Worm (Caenorhabditis elegans) whole organism, mixed stage, embryonic: ENCODE data around the gene his-40.

ENCODE experiments used
- M03D4.4 ChIP-seq: sonication (generic microtip); optimal IDR thresholded peaks from 2 replicates; lab custom pipeline; 2017; ENCODE audit warnings: mild to moderate bottlenecking, missing genetic modification characterization, missing compliant biosample characterization
- bed-3 ChIP-seq: fragments of 200-800 bp; sonication (Bioruptor generic); optimal IDR thresholded peaks from 3 replicates; lab custom pipeline; 2018; ENCODE audit warnings: mild to moderate bottlenecking, missing genetic modification characterization, moderate library complexity, missing compliant biosample characterization
- blmp-1 ChIP-seq: fragments of 150-350 bp; optimal IDR thresholded peaks from 2 replicates; lab custom pipeline; 2014; ENCODE audit warnings: missing biosample characterization, missing genetic modification characterization
- ceh-39 ChIP-seq: fragments of 150-350 bp; optimal IDR thresholded peaks from 2 replicates; lab custom pipeline; 2014; ENCODE audit warnings: missing biosample characterization, missing genetic modification characterization
- ceh-43 ChIP-seq: fragments of 200-800 bp; sonication (Bioruptor generic); optimal IDR thresholded peaks from 2 replicates; lab custom pipeline; 2018; ENCODE audit warnings: mild to moderate bottlenecking, missing genetic modification characterization, moderate library complexity, missing compliant biosample characterization
- ceh-83 ChIP-seq: fragments of 200-800 bp; sonication (Bioruptor generic); optimal IDR thresholded peaks from 2 replicates; lab custom pipeline; 2018; ENCODE audit warnings: mild to moderate bottlenecking, missing genetic modification characterization, missing compliant biosample characterization
- ces-1 ChIP-seq: fragments of 150-350 bp; optimal IDR thresholded peaks from 2 replicates; lab custom pipeline; 2014; ENCODE audit warnings: missing biosample characterization, missing genetic modification reagents, missing genetic modification characterization
- cnd-1 ChIP-seq: fragments of 200-800 bp; sonication (Bioruptor generic); optimal IDR thresholded peaks from 2 replicates; lab custom pipeline; 2018; ENCODE audit warnings: mild to moderate bottlenecking, missing genetic modification characterization, missing compliant biosample characterization
- drap-1 ChIP-seq: fragments of 200-800 bp; sonication (Bioruptor generic); optimal IDR thresholded peaks from 3 replicates; lab custom pipeline; 2018; ENCODE audit warnings: mild to moderate bottlenecking, missing genetic modification characterization, missing compliant biosample characterization
- elt-1 ChIP-seq: sonication (generic microtip); optimal IDR thresholded peaks from 2 replicates; lab custom pipeline; 2017; ENCODE audit warnings: missing genetic modification characterization, mild to moderate bottlenecking, missing compliant biosample characterization, antibody characterized with exemption, moderate library complexity, borderline replicate concordance; ENCODE audit not compliant: insufficient read depth
- elt-3 ChIP-seq: fragments of 150-350 bp; optimal IDR thresholded peaks from 2 replicates; lab custom pipeline; 2014; ENCODE audit warnings: missing biosample characterization, missing genetic modification characterization
- flh-1 ChIP-seq: fragments of 200-800 bp; sonication (Bioruptor generic); optimal IDR thresholded peaks from 2 replicates; lab custom pipeline; 2018; ENCODE audit warnings: mild to moderate bottlenecking, missing genetic modification characterization, moderate library complexity, missing compliant biosample characterization
- ham-2 ChIP-seq: fragments of 200-800 bp; sonication (Bioruptor generic); optimal IDR thresholded peaks from 2 replicates; lab custom pipeline; 2018; ENCODE audit warnings: mild to moderate bottlenecking, missing genetic modification characterization, missing compliant biosample characterization
- hlh-1 ChIP-seq: fragments of 150-350 bp; optimal IDR thresholded peaks from 2 replicates; lab custom pipeline; 2014; ENCODE audit warnings: missing biosample characterization, missing genetic modification reagents, missing genetic modification characterization
- lin-13 ChIP-seq: fragments of 150-350 bp; optimal IDR thresholded peaks from 2 replicates; lab custom pipeline; 2014; ENCODE audit warnings: missing biosample characterization, missing genetic modification characterization
- lin-32 ChIP-seq: fragments of 200-800 bp; sonication (Bioruptor generic); optimal IDR thresholded peaks from 2 replicates; lab custom pipeline; 2018; ENCODE audit warnings: mild to moderate bottlenecking, missing genetic modification characterization, missing compliant biosample characterization
- lsy-2 ChIP-seq: fragments of 150-350 bp; optimal IDR thresholded peaks from 2 replicates; lab custom pipeline; 2014; ENCODE audit warnings: missing biosample characterization, missing genetic modification characterization
- mab-5 ChIP-seq: fragments of 150-350 bp; optimal IDR thresholded peaks from 2 replicates; lab custom pipeline; 2014; ENCODE audit warnings: missing biosample characterization, missing genetic modification characterization
- mep-1 ChIP-seq: fragments of 150-350 bp; optimal IDR thresholded peaks from 2 replicates; lab custom pipeline; 2017; ENCODE audit warnings: missing biosample characterization, missing genetic modification reagents, missing genetic modification characterization, inconsistent platforms
- mls-2 ChIP-seq: sonication (generic microtip); optimal IDR thresholded peaks from 2 replicates; lab custom pipeline; 2016; ENCODE audit warnings: mild to moderate bottlenecking, missing genetic modification characterization, moderate library complexity, missing compliant biosample characterization
- nhr-12 ChIP-seq: fragments of 150-350 bp; optimal IDR thresholded peaks from 2 replicates; lab custom pipeline; 2014; ENCODE audit warnings: missing biosample characterization, missing genetic modification characterization
- nhr-2 ChIP-seq: fragments of 150-350 bp; optimal IDR thresholded peaks from 2 replicates; lab custom pipeline; 2014; ENCODE audit warnings: missing biosample characterization, missing genetic modification characterization
- nhr-237 ChIP-seq: fragments of 150-350 bp; optimal IDR thresholded peaks from 2 replicates; lab custom pipeline; 2014; ENCODE audit warnings: missing biosample characterization, missing genetic modification characterization
- nhr-28 ChIP-seq: fragments of 150-350 bp; optimal IDR thresholded peaks from 2 replicates; lab custom pipeline; 2014; ENCODE audit warnings: missing biosample characterization, missing genetic modification characterization
- nhr-76 ChIP-seq: sonication (generic microtip); optimal IDR thresholded peaks from 2 replicates; lab custom pipeline; 2017; ENCODE audit warnings: missing biosample characterization, missing genetic modification characterization
- pha-4 ChIP-seq: fragments of 150-350 bp; optimal IDR thresholded peaks from 2 replicates; lab custom pipeline; 2018; ENCODE audit warnings: missing biosample characterization, missing genetic modification reagents, missing genetic modification characterization
- sem-2 ChIP-seq: fragments of 200-800 bp; sonication (Bioruptor generic); optimal IDR thresholded peaks from 2 replicates; lab custom pipeline; 2018; ENCODE audit warnings: mild to moderate bottlenecking, missing genetic modification characterization, missing compliant biosample characterization
- snpc-4 ChIP-seq: fragments of 150-350 bp; optimal IDR thresholded peaks from 2 replicates; lab custom pipeline; 2014; ENCODE audit warnings: missing biosample characterization, missing genetic modification characterization
- sptf-1 ChIP-seq: sonication (generic microtip); optimal IDR thresholded peaks from 2 replicates; lab custom pipeline; 2017; ENCODE audit warnings: mild to moderate bottlenecking, missing genetic modification characterization, moderate library complexity, missing compliant biosample characterization
- tbx-8 ChIP-seq: fragments of 200-800 bp; sonication (Bioruptor generic); optimal IDR thresholded peaks from 2 replicates; lab custom pipeline; 2018; ENCODE audit warnings: mild to moderate bottlenecking, missing genetic modification characterization, moderate library complexity, missing compliant biosample characterization
- unc-120 ChIP-seq: sonication (generic microtip); optimal IDR thresholded peaks from 2 replicates; lab custom pipeline; 2017; ENCODE audit warnings: missing genetic modification characterization, missing compliant biosample characterization; ENCODE audit not compliant: poor library complexity, severe bottlenecking
- unc-39 ChIP-seq: fragments of 150-350 bp; optimal IDR thresholded peaks from 2 replicates; lab custom pipeline; 2014; ENCODE audit warnings: missing biosample characterization, missing genetic modification characterization
- unc-62 ChIP-seq: fragments of 150-350 bp; optimal IDR thresholded peaks from 2 replicates; lab custom pipeline; 2014; ENCODE audit warnings: missing biosample characterization, missing genetic modification reagents, missing genetic modification characterization
- zip-8 ChIP-seq: fragments of 150-350 bp; optimal IDR thresholded peaks from 2 replicates; lab custom pipeline; 2014; ENCODE audit warnings: missing biosample characterization, missing genetic modification characterization
- ztf-11 ChIP-seq: fragments of 150-350 bp; optimal IDR thresholded peaks from 2 replicates; lab custom pipeline; 2014; ENCODE audit warnings: missing biosample characterization, missing genetic modification characterization

The his-40 gene

ce11 chrX:7309775-7310174, at the start of gene his-40, which contains the start of gene his-38:
Gene his-40 (plus strand): TSS chrX:7310110.
Gene his-38 (minus strand): TSS chrX:7309875.
- TF ChIP-seq nhr-76 (tag; lab: Kevin White, UChicago) (no peak), zip-8 (no peak), mep-1 (no peak), hlh-1 (no peak), ceh-83 (GFP tag; lab: Kevin White, UChicago) (no peak), bed-3 (no peak), ceh-43 (GFP tag; lab: Kevin White, UChicago) (no peak), lin-32 (no peak), drap-1 (GFP tag; lab: Kevin White, UChicago) (no peak), snpc-4 (no peak)

DNA sequence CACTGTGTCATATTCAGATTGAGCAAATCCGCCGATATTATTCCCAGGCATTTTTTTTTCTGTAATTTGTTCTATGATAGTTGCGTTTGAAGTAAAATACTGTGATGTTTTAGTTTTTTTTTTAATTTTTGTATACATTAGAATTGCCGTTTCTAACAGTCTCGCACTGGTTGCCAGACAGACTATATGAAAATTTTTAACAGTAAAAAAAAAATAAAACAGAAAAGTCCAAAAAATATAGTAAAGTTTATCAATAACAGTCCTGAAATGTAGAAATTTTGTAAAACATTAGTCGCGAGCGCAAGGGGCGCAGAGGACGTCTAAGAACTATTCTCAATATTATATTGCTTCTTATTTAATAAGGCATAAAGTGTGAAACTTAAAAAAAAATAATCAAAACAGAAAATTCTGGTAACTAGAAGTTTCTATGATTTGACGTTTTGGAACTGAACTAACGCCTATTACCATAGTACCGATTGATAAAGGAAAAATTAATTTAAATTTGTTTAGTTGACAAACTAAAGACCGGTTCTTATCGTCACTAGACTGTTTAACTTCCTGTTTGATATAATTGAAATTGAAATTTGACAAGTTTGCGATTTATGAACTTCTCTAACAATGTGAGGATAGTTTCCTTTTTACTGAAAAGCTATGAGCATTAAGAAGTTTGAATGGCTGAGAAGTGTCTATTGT, 49.4 kb upstream of the his-40 start, which contains the start of gene lact-1:
lact-1 (minus strand) TSS at position 51 of the 693 bp plus-strand sequence.
- no peak for TF ChIP-seq nhr-12 (tag; lab: Kevin White, UChicago)
- no peak for TF ChIP-seq ztf-11 (tag; lab: Kevin White, UChicago)
- TF ChIP-seq flh-1 (GFP tag; lab: Kevin White, UChicago) = no peak
- TF ChIP-seq mab-5 (tag; lab: Kevin White, UChicago) = no peak
- no peak for TF ChIP-seq nhr-28 (tag; lab: Kevin White, UChicago)
- TF ChIP-seq lin-13 = no peak
- TF ChIP-seq tbx-8 = no peak
- TF ChIP-seq nhr-76 (tag; lab: Kevin White, UChicago) = no peak
- no peak for TF ChIP-seq M03D4.4 (tag; lab: Kevin White, UChicago)
- no peak for TF ChIP-seq bed-3
- TF ChIP-seq nhr-2 (tag; lab: Kevin White, UChicago) = no peak
- TF ChIP-seq zip-8 = no peak
- no peak for TF ChIP-seq elt-1 (tag; lab: Kevin White, UChicago)
- no peak for TF ChIP-seq ceh-83 (GFP tag; lab: Kevin White, UChicago)
- TF ChIP-seq hlh-1 = no peak
- no peak for TF ChIP-seq lsy-2 (tag; lab: Kevin White, UChicago)
- no peak for TF ChIP-seq drap-1 (GFP tag; lab: Kevin White, UChicago)
- TF ChIP-seq elt-3 (tag; lab: Kevin White, UChicago) = no peak
- TF ChIP-seq, all 35 proteins: peak for 0

- TF ChIP-seq nhr-76 (tag; lab: Kevin White, UChicago) (no peak), ceh-83 (GFP tag; lab: Kevin White, UChicago) (peak; percentile 15), blmp-1 (tag; lab: Kevin White, UChicago) (no peak), unc-62 (GFP tag; lab: Kevin White, UChicago) (peak; percentile 78), bed-3 (no peak), nhr-237 (tag; lab: Kevin White, UChicago) (peak; percentile 68), ztf-11 (tag; lab: Kevin White, UChicago) (peak; percentile 73), flh-1 (GFP tag; lab: Kevin White, UChicago) (no peak), drap-1 (GFP tag; lab: Kevin White, UChicago) (peak; percentile 67), nhr-2 (tag; lab: Kevin White, UChicago) (peak; percentile 55), ces-1 (GFP tag; lab: Kevin White, UChicago) (peak; percentile 39), elt-1 (tag; lab: Kevin White, UChicago) (peak; percentile 31), nhr-12 (tag; lab: Kevin White, UChicago) (no peak), nhr-28 (tag; lab: Kevin White, UChicago) (no peak), tbx-8 (no peak), unc-120 (tag; lab: Kevin White, UChicago) (peak; percentile 81), mep-1 (peak; percentile 43), lin-13 (peak; percentile 77), unc-39 (peak; percentile 86), pha-4 (tag; lab: Kevin White, UChicago) (peak; percentile 69), ceh-43 (GFP tag; lab: Kevin White, UChicago) (peak; percentile 3), zip-8 (no peak), lin-32 (peak; percentile 54), elt-3 (tag; lab: Kevin White, UChicago) (no peak), lsy-2 (tag; lab: Kevin White, UChicago) (no peak), snpc-4 (no peak), sptf-1 (tag; lab: Kevin White, UChicago) (peak; percentile 72), mls-2 (tag; lab: Kevin White, UChicago) (peak; percentile 74), ham-2 (GFP tag; lab: Kevin White, UChicago) (peak; percentile 76), cnd-1 (tag; lab: Kevin White, UChicago) (peak; percentile 11), hlh-1 (peak; percentile 65), mab-5 (tag; lab: Kevin White, UChicago) (no peak), sem-2 (no peak), M03D4.4 (tag; lab: Kevin White, UChicago) (peak; percentile 61), ceh-39 (tag; lab: Kevin White, UChicago) (peak; percentile 3)
Measured at ce11 chrX:7264591-7265306, 45.2 kb upstream of the his-40 start.
